Fruit fly (Drosophila melanogaster) whole organism, embryonic: ENCODE measurements around the gene CG10140.

Experiments
- CG32767 ChIP-seq: fragments of 200-800 bp; sonication (Bioruptor generic); IDR thresholded peaks from 2 replicates; pipeline ENCODE4 v1.3.6; 2022; ENCODE audit warnings: missing biosample characterization, missing genetic modification characterization
- CG9932 ChIP-seq: fragments of 200-800 bp; sonication (Bioruptor generic); IDR thresholded peaks from 2 replicates; pipeline ENCODE4 v1.3.6; 2022; ENCODE audit warnings: missing biosample characterization, missing genetic modification characterization
- btn ChIP-seq: fragments of 200-800 bp; sonication (Bioruptor generic); optimal IDR thresholded peaks from 2 replicates; lab custom pipeline; 2016; ENCODE audit warnings: missing biosample characterization, missing genetic modification characterization
- fru ChIP-seq: fragments of >200 bp; optimal IDR thresholded peaks from 2 replicates; lab custom pipeline; 2017
- pros ChIP-seq: fragments of 200-800 bp; sonication (Bioruptor generic); optimal IDR thresholded peaks from 3 replicates; lab custom pipeline; 2019; ENCODE audit warnings: missing biosample characterization, mild to moderate bottlenecking, missing genetic modification characterization, moderate library complexity

DNA sequence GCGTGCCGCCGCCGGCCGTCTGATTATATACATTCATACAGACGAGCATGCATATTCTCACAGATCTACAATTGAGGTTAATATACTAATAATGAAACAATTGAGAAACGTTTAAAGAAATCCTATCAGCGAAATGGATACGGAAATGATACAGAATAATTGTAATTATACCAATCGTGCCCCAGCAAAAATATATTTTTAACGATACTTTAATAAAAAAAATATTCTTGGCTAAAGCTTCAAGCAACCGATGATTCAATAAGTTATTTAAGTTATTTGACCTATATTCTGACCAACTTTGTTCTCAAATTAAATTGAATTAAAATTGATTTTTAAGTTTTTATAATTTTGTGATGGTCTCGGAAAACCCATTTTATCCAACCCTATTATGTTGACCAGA, 35.8 kb upstream of the CG10140 start:
- TF ChIP-seq CG32767 (GFP tag; lab: Robert Waterston, UW) = no peak
- no peak for TF ChIP-seq btn (GFP tag; lab: Kevin White, UChicago)
- no peak for TF ChIP-seq pros (GFP tag; lab: Kevin White, UChicago)
- no peak for TF ChIP-seq fru (lab: Kevin White, UChicago)
- TF ChIP-seq CG9932 (GFP tag; lab: Robert Waterston, UW) = no peak
